Fruit fly (Drosophila melanogaster): ENCODE measurements around the gene CG7720.

The CG7720 gene

dm6 chr3R:18733580-18733979 is 61.4 kb downstream of the CG7720 start:
- TF ChIP-seq CG17361 (GFP tag; IDR thresholded peaks at IDR 0.05): no peak
- TF ChIP-seq chinmo (GFP tag; IDR thresholded peaks at IDR 0.05; ENCODE audit: partially characterized antibody): no peak
- peak; percentile 38 for TF ChIP-seq mirr (GFP tag; optimal IDR thresholded peaks at IDR 0.05)
- peak; percentile 42 for TF ChIP-seq Med (GFP tag)
- no peak for TF ChIP-seq Ets97D (GFP tag; optimal IDR thresholded peaks at IDR 0.05)
- no peak for TF ChIP-seq dimm (GFP tag; IDR thresholded peaks at IDR 0.05)
- TF ChIP-seq sug (tag; optimal IDR thresholded peaks at IDR 0.05): peak; percentile 63
- TF ChIP-seq ftz-f1 (GFP tag; optimal IDR thresholded peaks at IDR 0.05): peak; percentile 74
- TF ChIP-seq Opbp (GFP tag; IDR thresholded peaks at IDR 0.05; ENCODE audit: partially characterized antibody): 0 out of 3 replicates have a peak, but pooled peaks have one; percentile 12
- no peak for TF ChIP-seq dmrt11E (tag; optimal IDR thresholded peaks at IDR 0.05)
- TF ChIP-seq exex (tag; optimal IDR thresholded peaks at IDR 0.05): no peak

- TF ChIP-seq aop (GFP tag; IDR thresholded peaks at IDR 0.05) (no peak), E2f2 (GFP tag; IDR thresholded peaks at IDR 0.05) (no peak), zfh2 (GFP tag; optimal IDR thresholded peaks at IDR 0.05) (no peak), her (GFP tag; optimal IDR thresholded peaks at IDR 0.05) (no peak), pita (GFP tag; optimal IDR thresholded peaks at IDR 0.05) (no peak), hb (GFP tag; IDR thresholded peaks at IDR 0.05; ENCODE audit: partially characterized antibody) (no peak), zen2 (GFP tag; IDR thresholded peaks at IDR 0.05; ENCODE audit: partially characterized antibody) (no peak), so (GFP tag; IDR thresholded peaks at IDR 0.05) (no peak), cad (GFP tag; optimal IDR thresholded peaks at IDR 0.05) (no peak), CG3065 (GFP tag; optimal IDR thresholded peaks at IDR 0.05) (no peak), psq (GFP tag; optimal IDR thresholded peaks at IDR 0.05) (no peak), CG8388 (GFP tag; optimal IDR thresholded peaks at IDR 0.05) (no peak), CG11093 (GFP tag; IDR thresholded peaks at IDR 0.05) (no peak), ttk (GFP tag; IDR thresholded peaks at IDR 0.05) (no peak)
Measured at dm6 chr3R:18732381-18732780, 62.6 kb downstream of the CG7720 start, which contains the start of gene CG14302. Gene CG14302, plus strand, starts transcription at chr3R:18732681.

dm6 chr3R:18731241-18731640 is 63.7 kb downstream of the CG7720 start:
- TF ChIP-seq CG9437 (GFP tag; optimal IDR thresholded peaks at IDR 0.05) (peak; percentile 97), row (GFP tag; IDR thresholded peaks at IDR 0.05) (no peak), chif (GFP tag; optimal IDR thresholded peaks at IDR 0.05) (no peak), so (GFP tag; IDR thresholded peaks at IDR 0.05) (no peak), CG15073 (GFP tag; optimal IDR thresholded peaks at IDR 0.05) (peak; percentile 20), CG11247 (GFP tag; IDR thresholded peaks at IDR 0.05) (no peak), CG13287 (GFP tag; IDR thresholded peaks at IDR 0.05; ENCODE audit: partially characterized antibody) (peak; percentile 9; the same call in 1 of the 2 replicates), pzg (GFP tag; optimal IDR thresholded peaks at IDR 0.05) (peak; percentile 2), Dref (GFP tag; IDR thresholded peaks at IDR 0.05) (no peak), rib (GFP tag; IDR thresholded peaks at IDR 0.05) (no peak), CG18011 (GFP tag; optimal IDR thresholded peaks at IDR 0.05) (peak; percentile 86), sd (tag; optimal IDR thresholded peaks at IDR 0.05) (no peak), exex (tag; optimal IDR thresholded peaks at IDR 0.05) (peak; percentile 20), stwl (tag; optimal IDR thresholded peaks at IDR 0.05) (peak; percentile 14)

- TF ChIP-seq Eip74EF (GFP tag; optimal IDR thresholded peaks at IDR 0.05) (no peak), CG10431 (GFP tag; optimal IDR thresholded peaks at IDR 0.05) (no peak), oc (tag; optimal IDR thresholded peaks at IDR 0.05) (no peak), sens-2 (GFP tag; IDR thresholded peaks at IDR 0.05) (no peak), CG3281 (GFP tag; optimal IDR thresholded peaks at IDR 0.05) (no peak), Sin3A (optimal IDR thresholded peaks at IDR 0.05) (no peak), fd64A (GFP tag; optimal IDR thresholded peaks at IDR 0.05) (no peak), CG2712 (tag; optimal IDR thresholded peaks at IDR 0.05) (no peak), Doc3 (GFP tag; IDR thresholded peaks at IDR 0.05; ENCODE audit: partially characterized antibody) (no peak), btn (GFP tag; optimal IDR thresholded peaks at IDR 0.05) (no peak), CG11085 (GFP tag; IDR thresholded peaks at IDR 0.05) (no peak), CkIIα-i1 (GFP tag; IDR thresholded peaks at IDR 0.05) (no peak), zf30C (GFP tag; optimal IDR thresholded peaks at IDR 0.05) (no peak)
Measured at dm6 chr3R:18728368-18728767, 66.6 kb downstream of the CG7720 start, which contains the start of gene CG7715. Gene CG7715, minus strand, starts transcription at chr3R:18728468.

All from whole organism, embryonic.